Worm (Caenorhabditis elegans) whole organism, L1 larva: ENCODE results near the gene scp-1.

Experiments used
- C04F5.9 ChIP-seq: sonication (generic microtip); optimal IDR thresholded peaks from 2 replicates; lab custom pipeline; 2016; ENCODE audit warnings: missing genetic modification characterization, missing compliant biosample characterization
- C16A3.4 ChIP-seq: fragments of 150-350 bp; optimal IDR thresholded peaks from 2 replicates; lab custom pipeline; 2014; ENCODE audit warnings: missing biosample characterization, missing genetic modification characterization
- C34B4.2 ChIP-seq: sonication (generic microtip); optimal IDR thresholded peaks from 2 replicates; lab custom pipeline; 2017; ENCODE audit warnings: mild to moderate bottlenecking, missing genetic modification characterization, missing compliant biosample characterization
- F16B12.6 ChIP-seq: fragments of 150-350 bp; optimal IDR thresholded peaks from 2 replicates; lab custom pipeline; 2014; ENCODE audit warnings: missing biosample characterization, missing genetic modification characterization
- Y116A8C.19 ChIP-seq: sonication (generic microtip); optimal IDR thresholded peaks from 2 replicates; lab custom pipeline; 2016; ENCODE audit warnings: missing compliant biosample characterization, missing genetic modification characterization, borderline replicate concordance
- alr-1 ChIP-seq: fragments of 200-800 bp; sonication (Bioruptor generic); optimal IDR thresholded peaks from 2 replicates; lab custom pipeline; 2018; ENCODE audit warnings: borderline replicate concordance, mild to moderate bottlenecking, missing genetic modification characterization, missing compliant biosample characterization
- ama-1 ChIP-seq: fragments of 150-350 bp; optimal IDR thresholded peaks from 2 replicates; lab custom pipeline; 2014
- ceh-63 ChIP-seq: fragments of 200-800 bp; sonication (Bioruptor generic); optimal IDR thresholded peaks from 2 replicates; lab custom pipeline; 2018; ENCODE audit warnings: mild to moderate bottlenecking, missing genetic modification characterization, missing compliant biosample characterization
- ceh-8 ChIP-seq: fragments of 200-800 bp; sonication (Bioruptor generic); optimal IDR thresholded peaks from 2 replicates; lab custom pipeline; 2018; ENCODE audit warnings: mild to moderate bottlenecking, missing genetic modification characterization, moderate library complexity, missing compliant biosample characterization
- ceh-82 ChIP-seq, 3 experiments: fragments of 150-350 bp in 1 of 3; sonication (generic microtip) in 2 of 3; optimal IDR thresholded peaks; 2 replicates each; lab custom pipeline; 2014 to 2017; ENCODE audit warnings: missing biosample characterization in 3 of 3, missing genetic modification characterization in 3 of 3
- ceh-88 ChIP-seq: fragments of 200-800 bp; sonication (Bioruptor generic); IDR thresholded peaks from 2 replicates; pipeline ENCODE4 v1.3.6; 2022; ENCODE audit warnings: missing genetic modification characterization, missing compliant biosample characterization
- ceh-90 ChIP-seq: sonication (generic microtip); optimal IDR thresholded peaks from 2 replicates; lab custom pipeline; 2016; ENCODE audit warnings: missing genetic modification characterization, missing compliant biosample characterization
- ces-1 ChIP-seq: fragments of 150-350 bp; optimal IDR thresholded peaks from 2 replicates; lab custom pipeline; 2014; ENCODE audit warnings: missing biosample characterization, missing genetic modification reagents, missing genetic modification characterization
- dpl-1 ChIP-seq, 3 experiments: fragments of 150-350 bp in 2 of 3; sonication (generic microtip) in 1 of 3; optimal IDR thresholded peaks; 2 replicates each; lab custom pipeline; 2014 to 2017; ENCODE audit warnings: missing biosample characterization in 3 of 3, missing genetic modification characterization in 3 of 3, missing genetic modification reagents in 3 of 3
- efl-3 ChIP-seq: fragments of 200-800 bp; sonication (Bioruptor generic); optimal IDR thresholded peaks from 2 replicates; lab custom pipeline; 2018; ENCODE audit warnings: mild to moderate bottlenecking, missing genetic modification characterization, missing compliant biosample characterization
- egl-13 ChIP-seq: sonication (generic microtip); optimal IDR thresholded peaks from 2 replicates; lab custom pipeline; 2016; ENCODE audit warnings: missing genotype, missing genetic modification reagents, missing genetic modification characterization, missing compliant biosample characterization
- elt-2 ChIP-seq: sonication (generic microtip); optimal IDR thresholded peaks from 2 replicates; lab custom pipeline; 2016; ENCODE audit warnings: missing genetic modification characterization, mild to moderate bottlenecking, inconsistent platforms, missing compliant biosample characterization, missing genetic modification reagents
- elt-3 ChIP-seq, 6 experiments: fragments of 150-350 bp in 1 of 6; sonication (generic microtip); optimal IDR thresholded peaks; 2 replicates each; lab custom pipeline; 2017 to 2018; ENCODE audit warnings: missing biosample characterization in 6 of 6, missing genetic modification characterization in 6 of 6, inconsistent platforms in 1 of 6
- ets-5 ChIP-seq: fragments of 200-800 bp; sonication (Bioruptor generic); IDR thresholded peaks from 2 replicates; pipeline ENCODE4 v1.3.6; 2022; ENCODE audit warnings: missing genetic modification characterization, missing compliant biosample characterization
- fkh-10 ChIP-seq: sonication (generic microtip); optimal IDR thresholded peaks from 2 replicates; lab custom pipeline; 2017; ENCODE audit warnings: missing biosample characterization, missing genetic modification reagents, missing genetic modification characterization
- fkh-4 ChIP-seq: sonication (generic microtip); optimal IDR thresholded peaks from 2 replicates; lab custom pipeline; 2016; ENCODE audit warnings: missing compliant biosample characterization, missing genetic modification characterization, borderline replicate concordance
- irx-1 ChIP-seq: sonication (generic microtip); optimal IDR thresholded peaks from 2 replicates; lab custom pipeline; 2016; ENCODE audit warnings: missing genetic modification characterization, missing compliant biosample characterization
- isw-1 ChIP-seq: fragments of 200-800 bp; sonication (Bioruptor generic); IDR thresholded peaks from 2 replicates; pipeline ENCODE4 v1.3.6; 2022; ENCODE audit warnings: missing genetic modification characterization, missing compliant biosample characterization
- lin-35 ChIP-seq, 2 experiments: fragments of 150-350 bp; optimal IDR thresholded peaks; 2 replicates each; lab custom pipeline; 2014; ENCODE audit warnings: missing biosample characterization in 2 of 2, missing genetic modification characterization in 2 of 2, missing genetic modification reagents in 2 of 2
- lsy-2 ChIP-seq, 2 experiments: fragments of 150-350 bp; optimal IDR thresholded peaks; 2 replicates each; lab custom pipeline; 2014; ENCODE audit warnings: missing biosample characterization in 2 of 2, missing genetic modification characterization in 2 of 2
- nhr-11 ChIP-seq: fragments of 150-350 bp; optimal IDR thresholded peaks from 2 replicates; lab custom pipeline; 2014; ENCODE audit warnings: missing biosample characterization, missing genetic modification characterization
- nhr-237 ChIP-seq: fragments of 150-350 bp; optimal IDR thresholded peaks from 2 replicates; lab custom pipeline; 2014; ENCODE audit warnings: missing biosample characterization, missing genetic modification characterization
- nhr-28 ChIP-seq: fragments of 150-350 bp; optimal IDR thresholded peaks from 2 replicates; lab custom pipeline; 2014; ENCODE audit warnings: missing biosample characterization, missing genetic modification characterization
- nhr-71 ChIP-seq: sonication (generic microtip); optimal IDR thresholded peaks from 2 replicates; lab custom pipeline; 2016; ENCODE audit warnings: mild to moderate bottlenecking, missing genetic modification characterization, moderate library complexity, missing compliant biosample characterization
- nhr-76 ChIP-seq: sonication (generic microtip); optimal IDR thresholded peaks from 2 replicates; lab custom pipeline; 2017; ENCODE audit warnings: missing biosample characterization, missing genetic modification characterization
- nhr-85 ChIP-seq: sonication (generic microtip); peaks from one replicate; lab custom pipeline; 2016; ENCODE audit warnings: missing genetic modification characterization, inconsistent platforms, missing compliant biosample characterization
- nhr-90 ChIP-seq: sonication (generic microtip); optimal IDR thresholded peaks from 2 replicates; lab custom pipeline; 2016; ENCODE audit warnings: mild to moderate bottlenecking, missing genetic modification characterization, missing compliant biosample characterization; ENCODE audit not compliant: poor library complexity
- pag-3 ChIP-seq: sonication (generic microtip); optimal IDR thresholded peaks from 2 replicates; lab custom pipeline; 2017; ENCODE audit warnings: missing genetic modification characterization, mild to moderate bottlenecking, missing compliant biosample characterization, antibody characterized with exemption, borderline replicate concordance; ENCODE audit not compliant: insufficient read depth
- skn-1 ChIP-seq: fragments of 150-350 bp; optimal IDR thresholded peaks from 2 replicates; lab custom pipeline; 2014; ENCODE audit warnings: missing biosample characterization, missing genetic modification characterization
- snu-23 ChIP-seq: sonication (generic microtip); optimal IDR thresholded peaks from 2 replicates; lab custom pipeline; 2016; ENCODE audit warnings: missing genetic modification characterization, missing compliant biosample characterization
- sptf-1 ChIP-seq: fragments of 150-350 bp; optimal IDR thresholded peaks from 2 replicates; lab custom pipeline; 2014; ENCODE audit warnings: missing biosample characterization, missing genetic modification characterization
- swsn-7 ChIP-seq: sonication (generic microtip); optimal IDR thresholded peaks from 2 replicates; lab custom pipeline; 2016; ENCODE audit warnings: missing genetic modification characterization, missing compliant biosample characterization
- tbx-2 ChIP-seq: sonication (generic microtip); optimal IDR thresholded peaks from 2 replicates; lab custom pipeline; 2016; ENCODE audit warnings: missing genetic modification characterization, missing compliant biosample characterization
- unc-130 ChIP-seq: fragments of 150-350 bp; optimal IDR thresholded peaks from 2 replicates; lab custom pipeline; 2017; ENCODE audit warnings: missing biosample characterization, missing genetic modification characterization, inconsistent platforms
- unc-62 ChIP-seq: fragments of 150-350 bp; optimal IDR thresholded peaks from 2 replicates; lab custom pipeline; 2014; ENCODE audit warnings: missing biosample characterization, missing genetic modification reagents, missing genetic modification characterization
- unc-86 ChIP-seq: sonication (generic microtip); optimal IDR thresholded peaks from 2 replicates; lab custom pipeline; 2016; ENCODE audit warnings: missing genetic modification characterization, missing compliant biosample characterization
- unc-98 ChIP-seq: fragments of 200-800 bp; sonication (Bioruptor generic); IDR thresholded peaks from 2 replicates; pipeline ENCODE4 v1.3.6; 2022; ENCODE audit warnings: missing genetic modification characterization, missing compliant biosample characterization
- vab-15 ChIP-seq: sonication (generic microtip); optimal IDR thresholded peaks from 2 replicates; lab custom pipeline; 2017; ENCODE audit warnings: missing genotype, mild to moderate bottlenecking, missing genetic modification characterization, missing compliant biosample characterization
- xbp-1 ChIP-seq: sonication (generic microtip); optimal IDR thresholded peaks from 2 replicates; lab custom pipeline; 2016; ENCODE audit warnings: missing genetic modification characterization, missing compliant biosample characterization
- zag-1 ChIP-seq: fragments of 150-350 bp; optimal IDR thresholded peaks from 2 replicates; lab custom pipeline; 2014; ENCODE audit warnings: missing biosample characterization, missing genetic modification characterization
- zip-4 ChIP-seq: fragments of 200-800 bp; sonication (Bioruptor generic); optimal IDR thresholded peaks from 2 replicates; lab custom pipeline; 2018; ENCODE audit warnings: mild to moderate bottlenecking, missing genetic modification characterization, moderate library complexity, missing compliant biosample characterization
- ztf-11 ChIP-seq, 2 experiments: sonication (generic microtip); optimal IDR thresholded peaks; 2 replicates each; lab custom pipeline; 2016 to 2017; ENCODE audit warnings: missing genetic modification characterization in 2 of 2, missing biosample characterization in 1 of 2, missing compliant biosample characterization in 1 of 2
- ztf-4 ChIP-seq: fragments of 150-350 bp; optimal IDR thresholded peaks from 2 replicates; lab custom pipeline; 2014; ENCODE audit warnings: missing biosample characterization, missing genetic modification characterization

The scp-1 gene

DNA sequence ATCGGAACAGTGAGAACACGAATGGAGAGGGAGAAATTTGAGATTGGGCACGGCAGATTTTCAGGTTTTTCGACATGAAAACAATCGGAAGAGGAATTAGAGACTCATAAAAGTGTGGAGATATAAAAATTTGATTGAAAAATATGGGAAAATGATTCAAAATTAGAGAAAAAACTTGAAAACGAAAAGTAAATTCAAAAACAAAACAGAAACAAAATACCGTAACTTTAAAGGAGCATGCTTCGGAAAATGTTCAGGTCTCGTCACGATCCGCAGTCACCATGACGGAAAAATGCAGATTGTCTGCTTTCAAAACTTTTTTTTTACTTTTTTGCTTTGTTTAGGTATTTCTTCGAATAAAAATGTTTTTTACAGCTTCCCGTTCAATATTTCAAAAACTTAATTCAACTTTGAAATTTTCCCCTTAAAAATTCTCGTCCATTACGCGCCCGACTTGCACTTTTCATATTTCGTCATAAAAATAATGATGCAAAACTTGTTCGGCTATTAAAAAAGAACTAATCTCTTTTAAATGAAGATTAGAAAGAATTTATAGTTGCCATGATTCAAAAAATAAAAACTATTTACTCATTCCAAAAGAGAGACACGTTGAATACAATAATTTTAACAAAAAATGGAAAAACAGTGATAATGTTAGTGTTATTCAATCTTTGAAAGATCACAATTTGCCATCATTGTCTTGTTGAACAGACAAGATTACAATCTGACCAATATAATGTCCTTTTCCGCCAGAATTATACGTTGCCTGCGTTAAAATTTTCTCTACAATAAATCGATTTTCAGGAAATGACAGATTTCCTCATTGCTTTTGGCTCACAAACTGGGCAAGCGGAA lies 48.4 kb upstream of the scp-1 start, which contains the start of gene mtrr-1 (continued):
- TF ChIP-seq ceh-82 (tag; optimal IDR thresholded peaks at IDR 0.05; lab: Kevin White, UChicago) (no peak), snu-23 (GFP tag; lab: Kevin White, UChicago) (peak; percentile 7), egl-13 (peak; percentile 5), elt-3 (tag; optimal IDR thresholded peaks at IDR 0.05; lab: Kevin White, UChicago) (no peak)
- TF ChIP-seq, all 84 proteins: peak for 21

DNA sequence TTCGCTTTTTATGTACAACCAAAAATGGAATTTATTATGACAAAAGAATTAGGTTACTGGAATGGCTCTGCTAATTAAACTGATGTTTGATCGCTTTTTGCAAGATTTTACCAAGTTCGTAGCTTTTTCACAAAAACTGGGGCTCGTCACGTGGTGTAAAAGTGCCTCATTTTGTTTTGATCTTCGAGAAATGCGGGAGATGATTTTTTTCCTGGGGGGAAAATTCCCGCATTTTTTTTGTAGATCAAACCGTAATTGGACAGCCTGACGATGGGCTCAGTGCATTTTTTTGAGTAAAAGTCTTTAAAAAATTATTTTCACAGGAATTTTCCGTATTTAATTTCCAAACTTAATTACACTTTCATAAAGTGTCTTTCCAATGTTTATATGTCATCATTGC lies 44.7 kb upstream of the scp-1 start:
- TF ChIP-seq elt-2 (no peak), nhr-85 (peak; percentile 21)

DNA sequence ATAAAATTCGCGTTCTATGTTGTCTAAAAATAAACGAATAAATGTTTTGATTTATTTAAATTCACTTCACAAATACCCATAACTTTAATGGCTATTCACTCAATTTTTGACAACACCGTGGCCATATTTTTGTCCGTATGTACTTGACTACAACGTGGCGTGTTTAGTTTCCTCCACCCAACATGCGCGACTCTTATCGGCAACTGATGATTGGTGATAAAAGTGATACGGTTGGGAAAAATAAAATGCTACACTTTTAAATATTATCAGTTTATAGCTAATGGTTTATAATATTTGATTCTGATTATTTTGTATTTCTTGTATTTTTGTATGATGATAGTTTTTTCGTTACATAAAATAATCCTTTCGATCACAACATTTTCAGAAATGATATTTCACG lies 42.2 kb upstream of the scp-1 start, which contains the start of gene acs-7:
Gene acs-7 (plus strand): TSS at position 386 of the 400 bp plus-strand sequence.
- no peak for TF ChIP-seq zip-4
- no peak for TF ChIP-seq ceh-90 (tag; lab: Kevin White, UChicago)
- TF ChIP-seq zag-1: no peak
- no peak for TF ChIP-seq snu-23 (GFP tag; lab: Kevin White, UChicago)
- no peak for TF ChIP-seq ceh-63 (GFP tag; lab: Kevin White, UChicago)
- no peak for TF ChIP-seq efl-3
- no peak for TF ChIP-seq C34B4.2 (tag; lab: Kevin White, UChicago)
- no peak for TF ChIP-seq dpl-1 (GFP tag; optimal IDR thresholded peaks at IDR 0.05; lab: Kevin White, UChicago)
- TF ChIP-seq ztf-4 (tag; lab: Kevin White, UChicago): no peak
- TF ChIP-seq ama-1 (lab: Kevin White, UChicago): no peak
- TF ChIP-seq unc-98 (GFP tag; lab: Robert Waterston, UW): no peak
- TF ChIP-seq vab-15 (tag; lab: Kevin White, UChicago): no peak
- TF ChIP-seq Y116A8C.19 (tag; lab: Kevin White, UChicago): no peak
- TF ChIP-seq ets-5 (GFP tag; lab: Robert Waterston, UW): no peak
- no peak for TF ChIP-seq ztf-11 (tag; optimal IDR thresholded peaks at IDR 0.05; lab: Kevin White, UChicago)
- TF ChIP-seq unc-86 (tag; lab: Kevin White, UChicago): no peak
- TF ChIP-seq fkh-10 (GFP tag; lab: Kevin White, UChicago): no peak
- no peak for TF ChIP-seq fkh-4 (tag; lab: Kevin White, UChicago)
- no peak for TF ChIP-seq F16B12.6 (tag; lab: Kevin White, UChicago)
- TF ChIP-seq nhr-76 (tag; lab: Kevin White, UChicago): no peak
- peak; percentile 10 for TF ChIP-seq nhr-71 (tag; lab: Kevin White, UChicago)
- TF ChIP-seq elt-2: peak; percentile 94
- no peak for TF ChIP-seq unc-130
- TF ChIP-seq ces-1 (GFP tag; lab: Kevin White, UChicago): no peak
- TF ChIP-seq nhr-28 (tag; lab: Kevin White, UChicago): no peak
- TF ChIP-seq nhr-85: no peak
- no peak for TF ChIP-seq ceh-88 (GFP tag; lab: Robert Waterston, UW)
- TF ChIP-seq C16A3.4 (tag; lab: Kevin White, UChicago): no peak
- no peak for TF ChIP-seq ceh-8 (GFP tag; lab: Kevin White, UChicago)
- TF ChIP-seq skn-1 (tag; lab: Kevin White, UChicago): no peak
- TF ChIP-seq C04F5.9 (tag; lab: Kevin White, UChicago): no peak
- TF ChIP-seq unc-62 (GFP tag; lab: Kevin White, UChicago): no peak
- no peak for TF ChIP-seq tbx-2
- TF ChIP-seq lsy-2 (tag; optimal IDR thresholded peaks at IDR 0.05; lab: Kevin White, UChicago): no peak
- TF ChIP-seq irx-1 (tag; lab: Kevin White, UChicago): no peak
- peak; percentile 21 for TF ChIP-seq nhr-90 (tag; lab: Kevin White, UChicago)
- no peak for TF ChIP-seq pag-3 (tag; lab: Kevin White, UChicago)
- TF ChIP-seq swsn-7 (tag; lab: Kevin White, UChicago): no peak
- no peak for TF ChIP-seq nhr-11
- TF ChIP-seq xbp-1 (tag; lab: Kevin White, UChicago): no peak
- TF ChIP-seq sptf-1 (tag; lab: Kevin White, UChicago): no peak
- no peak for TF ChIP-seq isw-1 (GFP tag; lab: Robert Waterston, UW)
- TF ChIP-seq lin-35 (GFP tag; optimal IDR thresholded peaks at IDR 0.05; lab: Kevin White, UChicago): peak in 1 of 2 experiments; percentile 37
- no peak for TF ChIP-seq nhr-237 (tag; lab: Kevin White, UChicago)
- TF ChIP-seq alr-1 (tag; lab: Kevin White, UChicago): no peak
